Worm (Caenorhabditis elegans) whole organism, L3 larva: Measurements from ENCODE around the gene DH11.2.

ENCODE experiments used
- fos-1 ChIP-seq: fragments of 150-350 bp; optimal IDR thresholded peaks from 2 replicates; lab custom pipeline; 2014; ENCODE audit warnings: missing biosample characterization, missing genetic modification characterization
- lin-39 ChIP-seq: fragments of 150-350 bp; optimal IDR thresholded peaks from 2 replicates; lab custom pipeline; 2018; ENCODE audit warnings: missing biosample characterization, missing genetic modification reagents, missing genetic modification characterization
- nhr-237 ChIP-seq: fragments of 150-350 bp; optimal IDR thresholded peaks from 2 replicates; lab custom pipeline; 2014; ENCODE audit warnings: missing biosample characterization, missing genetic modification characterization
- nhr-28 ChIP-seq: fragments of 150-350 bp; optimal IDR thresholded peaks from 2 replicates; lab custom pipeline; 2014; ENCODE audit warnings: missing biosample characterization, missing genetic modification characterization
- unc-39 ChIP-seq: sonication (generic microtip); optimal IDR thresholded peaks from 4 replicates; lab custom pipeline; 2017; ENCODE audit warnings: missing biosample characterization, missing genetic modification characterization
- ztf-11 ChIP-seq: fragments of 150-350 bp; optimal IDR thresholded peaks from 2 replicates; lab custom pipeline; 2014; ENCODE audit warnings: missing biosample characterization, missing genetic modification characterization

DNA sequence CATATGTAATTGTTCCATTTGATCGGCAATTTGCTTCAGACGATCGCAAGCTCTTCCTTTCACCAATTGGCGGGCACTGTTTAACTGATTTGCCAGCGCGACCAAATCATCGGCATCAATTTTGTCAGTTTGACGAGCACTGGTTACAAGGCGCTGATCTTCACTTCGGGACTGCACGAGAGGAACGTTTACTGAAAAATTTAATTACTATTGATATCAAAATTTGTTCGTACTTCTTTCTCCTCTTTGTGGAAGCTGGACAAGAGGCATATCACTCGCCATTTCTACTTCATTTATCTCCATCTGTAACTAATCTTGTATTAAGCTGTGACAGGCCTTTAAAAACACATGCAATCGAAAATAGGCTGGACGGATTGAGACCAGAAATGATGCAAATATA, 25.2 kb downstream of the DH11.2 start, which contains the start of gene C08B11.9:
- TF ChIP-seq lin-39, result no peak
- no peak for TF ChIP-seq unc-39
- TF ChIP-seq fos-1 (tag; lab: Kevin White, UChicago), result no peak
- no peak for TF ChIP-seq ztf-11
- TF ChIP-seq nhr-28 (tag; lab: Kevin White, UChicago), result no peak
- no peak for TF ChIP-seq nhr-237 (tag; lab: Kevin White, UChicago)
